Fruit fly (Drosophila melanogaster) whole organism, embryonic: ENCODE measurements around the gene CG32713.

Source experiments
- BEAF-32 ChIP-seq: fragments of 200-800 bp; sonication (Bioruptor generic); optimal IDR thresholded peaks from 3 replicates; lab custom pipeline; 2017; ENCODE audit warnings: missing biosample characterization, missing genetic modification characterization, mild to moderate bottlenecking, moderate library complexity, missing genetic modification reagents
- CG10209 ChIP-seq: fragments of 200-800 bp; sonication (Bioruptor generic); optimal IDR thresholded peaks from 3 replicates; lab custom pipeline; 2017; ENCODE audit warnings: missing biosample characterization, mild to moderate bottlenecking, missing genetic modification characterization, missing genetic modification reagents
- CG10462 ChIP-seq: fragments of 200-800 bp; sonication (Bioruptor generic); optimal IDR thresholded peaks from 2 replicates; lab custom pipeline; 2016; ENCODE audit warnings: missing biosample characterization, missing genetic modification characterization
- CG11456 ChIP-seq: fragments of 200-800 bp; sonication (Bioruptor generic); IDR thresholded peaks from 3 replicates; pipeline ENCODE4 v1.3.6; 2022; ENCODE audit warnings: missing biosample characterization, missing genetic modification characterization
- CG12104 ChIP-seq: fragments of 200-800 bp; sonication (Bioruptor generic); optimal IDR thresholded peaks from 3 replicates; lab custom pipeline; 2016; ENCODE audit warnings: missing biosample characterization, missing genetic modification characterization
- CG1233 ChIP-seq: fragments of 200-800 bp; sonication (Bioruptor generic); optimal IDR thresholded peaks from 4 replicates; lab custom pipeline; 2018; ENCODE audit warnings: missing biosample characterization, mild to moderate bottlenecking, missing genetic modification characterization
- CG14441 ChIP-seq: fragments of 200-800 bp; sonication (Bioruptor generic); IDR thresholded peaks from 2 replicates; pipeline ENCODE4 v1.3.6; 2022; ENCODE audit warnings: missing biosample characterization, missing genetic modification characterization
- CG15011 ChIP-seq: fragments of 200-800 bp; sonication (Bioruptor generic); optimal IDR thresholded peaks from 3 replicates; lab custom pipeline; 2018; ENCODE audit warnings: missing biosample characterization, mild to moderate bottlenecking, missing genetic modification characterization
- CG1647 ChIP-seq: fragments of 200-800 bp; sonication (Bioruptor generic); optimal IDR thresholded peaks from 3 replicates; lab custom pipeline; 2016; ENCODE audit warnings: missing biosample characterization, missing genetic modification characterization
- CG17829 ChIP-seq: fragments of 200-800 bp; optimal IDR thresholded peaks from 2 replicates; lab custom pipeline; 2019; ENCODE audit warnings: missing biosample characterization, mild to moderate bottlenecking, missing genetic modification characterization, moderate library complexity
- CG17912 ChIP-seq: fragments of 200-800 bp; sonication (Bioruptor generic); optimal IDR thresholded peaks from 2 replicates; lab custom pipeline; 2018; ENCODE audit warnings: missing biosample characterization, mild to moderate bottlenecking, missing genetic modification characterization
- CG18011 ChIP-seq: fragments of 200-800 bp; sonication (Bioruptor generic); optimal IDR thresholded peaks from 2 replicates; lab custom pipeline; 2017; ENCODE audit warnings: missing biosample characterization, missing genetic modification characterization, mild to moderate bottlenecking, moderate library complexity, missing genotype
- CG2889 ChIP-seq: fragments of 200-800 bp; sonication (Bioruptor generic); IDR thresholded peaks from 3 replicates; pipeline ENCODE4 v1.3.6; 2022; ENCODE audit warnings: missing biosample characterization, missing genetic modification characterization
- CG3281 ChIP-seq: fragments of 200-800 bp; sonication (Bioruptor generic); optimal IDR thresholded peaks from 3 replicates; lab custom pipeline; 2017; ENCODE audit warnings: missing biosample characterization, mild to moderate bottlenecking, missing genetic modification characterization
- CG3838 ChIP-seq: fragments of 200-800 bp; sonication (Bioruptor generic); optimal IDR thresholded peaks from 3 replicates; lab custom pipeline; 2016; ENCODE audit warnings: missing biosample characterization, missing genetic modification characterization
- CG4424 ChIP-seq: fragments of 200-800 bp; sonication (Bioruptor generic); optimal IDR thresholded peaks from 3 replicates; lab custom pipeline; 2016; ENCODE audit warnings: missing biosample characterization, missing genetic modification characterization
- CG6175 ChIP-seq: fragments of 200-800 bp; sonication (Bioruptor generic); IDR thresholded peaks from 3 replicates; pipeline ENCODE4 v1.3.6; 2022; ENCODE audit warnings: missing biosample characterization, missing genetic modification characterization
- CG7786 ChIP-seq: fragments of 200-800 bp; sonication (Bioruptor generic); optimal IDR thresholded peaks from 2 replicates; lab custom pipeline; 2016; ENCODE audit warnings: missing biosample characterization, missing genetic modification characterization
- CG7928 ChIP-seq: fragments of 200-800 bp; sonication (Bioruptor generic); optimal IDR thresholded peaks from 2 replicates; lab custom pipeline; 2017; ENCODE audit warnings: missing biosample characterization, mild to moderate bottlenecking, missing genetic modification characterization
- CG8944 ChIP-seq: fragments of 200-800 bp; sonication (Bioruptor generic); optimal IDR thresholded peaks from 3 replicates; lab custom pipeline; 2016; ENCODE audit warnings: missing biosample characterization, missing genetic modification characterization
- Dad ChIP-seq: fragments of 200-800 bp; sonication (Bioruptor generic); optimal IDR thresholded peaks from 3 replicates; lab custom pipeline; 2016; ENCODE audit warnings: missing biosample characterization, missing genetic modification characterization
- Ets97D ChIP-seq: fragments of 200-800 bp; sonication (Bioruptor generic); optimal IDR thresholded peaks from 3 replicates; lab custom pipeline; 2016; ENCODE audit warnings: missing biosample characterization, missing genetic modification characterization
- Hr39 ChIP-seq: fragments of >200 bp; optimal IDR thresholded peaks from 2 replicates; lab custom pipeline; 2017
- Hsf ChIP-seq: fragments of 200-800 bp; sonication (Bioruptor generic); optimal IDR thresholded peaks from 3 replicates; lab custom pipeline; 2016; ENCODE audit warnings: missing biosample characterization, missing genetic modification characterization
- Jarid2 ChIP-seq: fragments of 200-800 bp; sonication (Bioruptor generic); optimal IDR thresholded peaks from 3 replicates; lab custom pipeline; 2017; ENCODE audit warnings: mild to moderate bottlenecking, missing biosample characterization, missing genetic modification reagents, missing genetic modification characterization
- MBD-R2 ChIP-seq: fragments of 200-800 bp; sonication (Bioruptor generic); IDR thresholded peaks from 2 replicates; pipeline ENCODE4 v1.3.6; 2022; ENCODE audit warnings: missing biosample characterization, missing genetic modification characterization
- Mes4 ChIP-seq: fragments of 200-800 bp; sonication (Bioruptor generic); optimal IDR thresholded peaks from 2 replicates; lab custom pipeline; 2016; ENCODE audit warnings: missing biosample characterization, missing genetic modification characterization
- Nf-YA ChIP-seq: fragments of 200-800 bp; sonication (Bioruptor generic); IDR thresholded peaks from 2 replicates; pipeline ENCODE4 v1.3.6; 2022; ENCODE audit warnings: missing biosample characterization, missing genetic modification characterization
- Oaz ChIP-seq: fragments of 200-800 bp; sonication (Bioruptor generic); IDR thresholded peaks from 2 replicates; pipeline ENCODE4 v1.3.6; 2022; ENCODE audit warnings: missing biosample characterization, missing genetic modification characterization
- Scr ChIP-seq: fragments of 200-800 bp; sonication (Bioruptor generic); IDR thresholded peaks from 2 replicates; pipeline ENCODE4 v1.3.6; 2022; ENCODE audit warnings: missing biosample characterization, missing genetic modification characterization; ENCODE audit not compliant: partially characterized antibody
- Side ChIP-seq: fragments of 200-800 bp; sonication (Bioruptor generic); optimal IDR thresholded peaks from 2 replicates; lab custom pipeline; 2016; ENCODE audit warnings: missing biosample characterization, missing genetic modification characterization
- Sox102F ChIP-seq: fragments of 200-800 bp; sonication (Bioruptor generic); optimal IDR thresholded peaks from 2 replicates; lab custom pipeline; 2018; ENCODE audit warnings: missing biosample characterization, mild to moderate bottlenecking, missing genetic modification characterization, moderate library complexity
- dati ChIP-seq: fragments of 200-800 bp; sonication (Bioruptor generic); IDR thresholded peaks from 2 replicates; pipeline ENCODE4 v1.3.6; 2022; ENCODE audit warnings: missing biosample characterization, missing genetic modification characterization
- disco-r ChIP-seq: fragments of 200-800 bp; sonication (Bioruptor generic); optimal IDR thresholded peaks from 2 replicates; lab custom pipeline; 2016; ENCODE audit warnings: missing biosample characterization, missing genetic modification characterization
- dmrt11E ChIP-seq: fragments of 200-800 bp; sonication (Bioruptor generic); optimal IDR thresholded peaks from 3 replicates; lab custom pipeline; 2018; ENCODE audit warnings: missing biosample characterization, mild to moderate bottlenecking, missing genetic modification characterization, moderate library complexity
- fd3F ChIP-seq: fragments of 200-800 bp; sonication (Bioruptor generic); optimal IDR thresholded peaks from 2 replicates; lab custom pipeline; 2018; ENCODE audit warnings: missing biosample characterization, mild to moderate bottlenecking, missing genetic modification characterization, moderate library complexity
- fu2 ChIP-seq: fragments of 200-800 bp; sonication (Bioruptor generic); optimal IDR thresholded peaks from 2 replicates; lab custom pipeline; 2016; ENCODE audit warnings: missing biosample characterization, missing genetic modification characterization
- gcm2 ChIP-seq: fragments of 200-800 bp; sonication (Bioruptor generic); optimal IDR thresholded peaks from 2 replicates; lab custom pipeline; 2016; ENCODE audit warnings: missing biosample characterization, missing genetic modification characterization
- gem ChIP-seq: fragments of 200-800 bp; sonication (Bioruptor generic); optimal IDR thresholded peaks from 2 replicates; lab custom pipeline; 2019; ENCODE audit warnings: missing biosample characterization, mild to moderate bottlenecking, missing genetic modification characterization, moderate library complexity
- grau ChIP-seq: fragments of 200-800 bp; optimal IDR thresholded peaks from 3 replicates; lab custom pipeline; 2019; ENCODE audit warnings: missing biosample characterization, mild to moderate bottlenecking, missing genetic modification characterization, moderate library complexity
- mam ChIP-seq: fragments of 200-800 bp; sonication (Bioruptor generic); optimal IDR thresholded peaks from 3 replicates; lab custom pipeline; 2016; ENCODE audit warnings: missing biosample characterization, missing genetic modification characterization
- pan ChIP-seq, 4 experiments: fragments of >200 bp in 3 of 4; fragments of 200-800 bp in 1 of 4; sonication (Bioruptor generic) in 1 of 4; optimal IDR thresholded peaks in 3 of 4; IDR thresholded peaks in 1 of 4; 2 replicates each; pipeline versions ENCODE4 v1.3.6 to Lab custom; 2017 to 2022; ENCODE audit warnings: missing biosample characterization in 2 of 4, missing genetic modification characterization in 2 of 4, mixed read lengths in 1 of 4
- pita ChIP-seq: fragments of 200-800 bp; sonication (Bioruptor generic); optimal IDR thresholded peaks from 2 replicates; lab custom pipeline; 2017; ENCODE audit warnings: missing biosample characterization, mild to moderate bottlenecking, missing genetic modification characterization
- psq ChIP-seq: fragments of 200-800 bp; sonication (Bioruptor generic); optimal IDR thresholded peaks from 2 replicates; lab custom pipeline; 2017; ENCODE audit warnings: missing biosample characterization, missing genetic modification characterization
- schlank ChIP-seq: fragments of 200-800 bp; sonication (Bioruptor generic); optimal IDR thresholded peaks from 2 replicates; lab custom pipeline; 2018; ENCODE audit warnings: missing biosample characterization, mild to moderate bottlenecking, missing genetic modification characterization
- sob ChIP-seq: fragments of 200-800 bp; sonication (Bioruptor generic); IDR thresholded peaks from 2 replicates; pipeline ENCODE4 v1.3.6; 2022; ENCODE audit warnings: missing biosample characterization, missing genetic modification characterization
- tin ChIP-seq: fragments of 200-800 bp; sonication (Bioruptor generic); optimal IDR thresholded peaks from 3 replicates; lab custom pipeline; 2016; ENCODE audit warnings: missing biosample characterization, missing genetic modification characterization
- tll ChIP-seq, 2 experiments: fragments of 200-800 bp in 1 of 2; fragments of >200 bp in 1 of 2; sonication (Bioruptor generic) in 1 of 2; optimal IDR thresholded peaks; 2 replicates each; lab custom pipeline; 2017 to 2019; ENCODE audit warnings: missing biosample characterization in 2 of 2, missing genetic modification characterization in 2 of 2, mild to moderate bottlenecking in 1 of 2, moderate library complexity in 1 of 2
- trh ChIP-seq: fragments of 200-800 bp; sonication (Bioruptor generic); optimal IDR thresholded peaks from 2 replicates; lab custom pipeline; 2016; ENCODE audit warnings: missing biosample characterization, missing genetic modification characterization
- vvl ChIP-seq: fragments of 200-800 bp; sonication (Bioruptor generic); IDR thresholded peaks from 2 replicates; pipeline ENCODE4 v1.3.6; 2022; ENCODE audit warnings: missing biosample characterization, missing genetic modification characterization
- zfh1 ChIP-seq: fragments of 200-800 bp; sonication (Bioruptor generic); IDR thresholded peaks from 3 replicates; pipeline ENCODE4 v1.3.6; 2022; ENCODE audit warnings: missing biosample characterization, missing genetic modification characterization

The CG32713 gene

dm6 chrX:8411532-8411960 is 45.9 kb downstream of the CG32713 start, which contains the start of gene lawc (continued):
- TF ChIP-seq CG10462 (GFP tag; lab: Kevin White, UChicago) (no peak), zfh1 (GFP tag; lab: Robert Waterston, UW) (0 out of 3 replicates have a peak, but pooled peaks have one; percentile 43), Dad (GFP tag; lab: Kevin White, UChicago) (no peak), CG10209 (GFP tag; lab: Kevin White, UChicago) (no peak), CG4424 (no peak), CG14441 (GFP tag; lab: Robert Waterston, UW) (no peak; the same call in 1 of the 2 replicates), CG17912 (GFP tag; lab: Kevin White, UChicago) (no peak), CG17829 (peak; percentile 54), tll (GFP tag; optimal IDR thresholded peaks at IDR 0.05; lab: Kevin White, UChicago) (no peak), CG12104 (no peak), CG8944 (GFP tag; lab: Kevin White, UChicago) (no peak), Oaz (GFP tag; lab: Robert Waterston, UW) (no peak), pita (GFP tag; lab: Kevin White, UChicago) (no peak), fu2 (GFP tag; lab: Kevin White, UChicago) (no peak), Mes4 (GFP tag; lab: Kevin White, UChicago) (no peak), grau (tag; lab: Kevin White, UChicago) (peak; percentile 36), CG6175 (GFP tag; lab: Robert Waterston, UW) (0 out of 3 replicates have a peak, but pooled peaks have one; percentile 48), Scr (peak; percentile 20; the same call in 1 of the 2 replicates), dmrt11E (tag; lab: Kevin White, UChicago) (no peak), Ets97D (GFP tag; lab: Kevin White, UChicago) (no peak), Sox102F (GFP tag; lab: Kevin White, UChicago) (no peak), sob (GFP tag; lab: Robert Waterston, UW) (peak; percentile 66; the same call in 1 of the 2 replicates), CG3838 (no peak), CG18011 (GFP tag; lab: Kevin White, UChicago) (no peak), Hr39 (lab: Kevin White, UChicago) (no peak), CG7786 (GFP tag; lab: Kevin White, UChicago) (no peak), schlank (tag; lab: Kevin White, UChicago) (no peak), tin (GFP tag; lab: Kevin White, UChicago) (peak; percentile 10), CG1233 (GFP tag; lab: Kevin White, UChicago) (no peak), CG11456 (GFP tag; lab: Robert Waterston, UW) (no peak), psq (GFP tag; lab: Kevin White, UChicago) (no peak), pan (optimal IDR thresholded peaks at IDR 0.05; lab: Kevin White, UChicago) (no peak), pan (GFP tag; optimal IDR thresholded peaks at IDR 0.05 in 1 of 2, IDR thresholded peaks at IDR 0.05 in 1 of 2) (no peak), Nf-YA (GFP tag; lab: Robert Waterston, UW) (peak; percentile 11; the same call in 1 of the 2 replicates), Side (GFP tag; lab: Kevin White, UChicago) (peak; percentile 44), MBD-R2 (peak; percentile 42; the same call in 1 of the 2 replicates), dati (GFP tag; lab: Robert Waterston, UW) (no peak), mam (GFP tag; lab: Kevin White, UChicago) (no peak), fd3F (GFP tag; lab: Kevin White, UChicago) (no peak), disco-r (GFP tag; lab: Kevin White, UChicago) (no peak), BEAF-32 (GFP tag; lab: Kevin White, UChicago) (no peak), CG1647 (GFP tag; lab: Kevin White, UChicago) (no peak), vvl (peak; percentile 81), trh (GFP tag; lab: Kevin White, UChicago) (no peak), CG7928 (GFP tag; lab: Kevin White, UChicago) (no peak), CG3281 (peak; percentile 54), CG15011 (GFP tag; lab: Kevin White, UChicago) (no peak), gcm2 (GFP tag; lab: Kevin White, UChicago) (no peak), CG2889 (GFP tag; lab: Robert Waterston, UW) (0 out of 3 replicates have a peak, but pooled peaks have one; percentile 19), Jarid2 (GFP tag; lab: Kevin White, UChicago) (peak; percentile 82), Hsf (GFP tag; lab: Kevin White, UChicago) (no peak), gem (tag; lab: Kevin White, UChicago) (no peak)
